Worm (Caenorhabditis elegans) whole organism, L4 larva: ENCODE results near the gene zmp-4.
"Not testable (repeated sequence)": the region's sequence is repeated elsewhere in the genome, so short reads cannot be mapped to it uniquely, and the experiment has no call there.

ENCODE experiments used
- D1046.2 ChIP-seq: fragments of 200-800 bp; sonication (Bioruptor generic); IDR thresholded peaks from 2 replicates; pipeline ENCODE4 v1.3.6; 2022; ENCODE audit warnings: missing genetic modification characterization, missing compliant biosample characterization
- F10B5.3 ChIP-seq: sonication (generic microtip); optimal IDR thresholded peaks from 2 replicates; lab custom pipeline; 2016; ENCODE audit warnings: mild to moderate bottlenecking, missing genetic modification characterization, missing compliant biosample characterization
- F26F4.8 ChIP-seq: fragments of 200-800 bp; sonication (Bioruptor generic); conservative IDR thresholded peaks from 2 replicates; pipeline ENCODE4 v1.3.6; 2022; ENCODE audit warnings: missing genetic modification characterization, missing compliant biosample characterization
- F37D6.2 ChIP-seq: sonication (generic microtip); optimal IDR thresholded peaks from 2 replicates; lab custom pipeline; 2016; ENCODE audit warnings: mild to moderate bottlenecking, missing genetic modification characterization, missing compliant biosample characterization
- Y75B8A.6 ChIP-seq: fragments of 200-800 bp; sonication (Bioruptor generic); IDR thresholded peaks from 2 replicates; pipeline ENCODE4 v1.3.6; 2022; ENCODE audit warnings: missing genetic modification reagents, missing genetic modification characterization, missing compliant biosample characterization
- ZK337.2 ChIP-seq: fragments of 200-800 bp; sonication (Bioruptor generic); IDR thresholded peaks from 2 replicates; pipeline ENCODE4 v1.3.6; 2022; ENCODE audit warnings: missing genetic modification reagents, missing genetic modification characterization, missing compliant biosample characterization
- ZK546.5 ChIP-seq, 2 experiments: sonication (generic microtip); optimal IDR thresholded peaks; 2 replicates each; lab custom pipeline; 2017; ENCODE audit warnings: missing biosample characterization in 2 of 2, missing genetic modification characterization in 2 of 2
- aly-2 ChIP-seq: sonication (generic microtip); optimal IDR thresholded peaks from 2 replicates; lab custom pipeline; 2018; ENCODE audit warnings: missing biosample characterization, missing genetic modification characterization
- attf-4 ChIP-seq: sonication (generic microtip); optimal IDR thresholded peaks from 3 replicates; lab custom pipeline; 2017; ENCODE audit warnings: missing biosample characterization, missing genetic modification characterization
- ceh-32 ChIP-seq: sonication (generic microtip); optimal IDR thresholded peaks from 2 replicates; lab custom pipeline; 2016; ENCODE audit warnings: mild to moderate bottlenecking, missing genetic modification characterization, missing compliant biosample characterization; ENCODE audit not compliant: poor library complexity
- ceh-62 ChIP-seq: sonication (generic microtip); optimal IDR thresholded peaks from 2 replicates; lab custom pipeline; 2017; ENCODE audit warnings: missing biosample characterization, missing genetic modification characterization
- ceh-82 ChIP-seq: sonication (generic microtip); optimal IDR thresholded peaks from 2 replicates; lab custom pipeline; 2017; ENCODE audit warnings: missing biosample characterization, missing genetic modification characterization
- daf-16 ChIP-seq, 3 experiments: sonication (generic microtip); optimal IDR thresholded peaks; 2 replicates each; lab custom pipeline; 2016 to 2017; ENCODE audit warnings: missing genetic modification characterization in 3 of 3, missing genetic modification reagents in 3 of 3, mild to moderate bottlenecking in 2 of 3, missing compliant biosample characterization in 2 of 3, missing biosample characterization in 1 of 3, moderate library complexity in 1 of 3
- dmd-6 ChIP-seq: fragments of 200-800 bp; sonication (Bioruptor generic); IDR thresholded peaks from 2 replicates; pipeline ENCODE4 v1.3.6; 2022; ENCODE audit warnings: missing genetic modification reagents, missing genetic modification characterization, missing compliant biosample characterization
- dmd-8 ChIP-seq: fragments of 200-800 bp; sonication (Bioruptor generic); IDR thresholded peaks from 2 replicates; pipeline ENCODE4 v1.3.6; 2022; ENCODE audit warnings: missing genetic modification characterization, missing compliant biosample characterization
- dpl-1 ChIP-seq: fragments of 150-350 bp; optimal IDR thresholded peaks from 2 replicates; lab custom pipeline; 2014; ENCODE audit warnings: missing biosample characterization, missing genetic modification reagents, missing genetic modification characterization
- dve-1 ChIP-seq: sonication (generic microtip); optimal IDR thresholded peaks from 2 replicates; lab custom pipeline; 2017; ENCODE audit warnings: antibody characterized with exemption, mild to moderate bottlenecking, missing genetic modification characterization, missing compliant biosample characterization; ENCODE audit not compliant: insufficient read depth
- egl-43 ChIP-seq: fragments of 200-800 bp; sonication (Bioruptor generic); IDR thresholded peaks from 2 replicates; pipeline ENCODE4 v1.3.6; 2022; ENCODE audit warnings: missing genetic modification reagents, missing genetic modification characterization, missing compliant biosample characterization
- hlh-11 ChIP-seq: fragments of 200-800 bp; sonication (Bioruptor generic); optimal IDR thresholded peaks from 2 replicates; lab custom pipeline; 2018; ENCODE audit warnings: mild to moderate bottlenecking, missing genetic modification characterization, missing compliant biosample characterization
- jun-1 ChIP-seq: fragments of 150-350 bp; optimal IDR thresholded peaks from 2 replicates; lab custom pipeline; 2014; ENCODE audit warnings: missing biosample characterization, missing genetic modification reagents, missing genetic modification characterization
- lin-1 ChIP-seq: fragments of 200-800 bp; sonication (Bioruptor generic); IDR thresholded peaks from 2 replicates; pipeline ENCODE4 v1.3.6; 2022; ENCODE audit warnings: missing genetic modification reagents, missing genetic modification characterization, missing compliant biosample characterization
- lin-29 ChIP-seq: fragments of 200-800 bp; sonication (Bioruptor generic); IDR thresholded peaks from 2 replicates; pipeline ENCODE4 v1.3.6; 2022; ENCODE audit warnings: missing genetic modification reagents, missing genetic modification characterization, missing compliant biosample characterization
- lin-39 ChIP-seq: fragments of 150-350 bp; optimal IDR thresholded peaks from 2 replicates; lab custom pipeline; 2014; ENCODE audit warnings: missing biosample characterization, missing genetic modification reagents, missing genetic modification characterization
- madf-5 ChIP-seq, 2 experiments: fragments of 200-800 bp; sonication (Bioruptor generic); IDR thresholded peaks; 2 replicates each; pipeline ENCODE4 v1.3.6; 2022; ENCODE audit warnings: missing compliant biosample characterization in 2 of 2, missing genetic modification characterization in 2 of 2
- mdl-1 ChIP-seq, 2 experiments: fragments of 150-350 bp in 1 of 2; sonication (generic microtip) in 1 of 2; optimal IDR thresholded peaks; 2 replicates each; lab custom pipeline; 2014 to 2017; ENCODE audit warnings: missing biosample characterization in 2 of 2, missing genetic modification characterization in 2 of 2
- mdt-29 ChIP-seq: fragments of 200-800 bp; sonication (Bioruptor generic); IDR thresholded peaks from 2 replicates; pipeline ENCODE4 v1.3.6; 2022; ENCODE audit warnings: missing genetic modification reagents, missing genetic modification characterization, missing compliant biosample characterization
- mep-1 ChIP-seq: fragments of 150-350 bp; sonication (generic microtip); optimal IDR thresholded peaks from 3 replicates; lab custom pipeline; 2014; ENCODE audit warnings: missing biosample characterization, missing genetic modification characterization
- mxl-3 ChIP-seq: fragments of 200-800 bp; sonication (Bioruptor generic); optimal IDR thresholded peaks from 2 replicates; lab custom pipeline; 2018; ENCODE audit warnings: mild to moderate bottlenecking, missing genetic modification characterization, missing compliant biosample characterization
- nhr-10 ChIP-seq: fragments of 150-350 bp; optimal IDR thresholded peaks from 2 replicates; lab custom pipeline; 2014; ENCODE audit warnings: missing biosample characterization, missing genetic modification characterization
- nhr-11 ChIP-seq: fragments of 150-350 bp; optimal IDR thresholded peaks from 2 replicates; lab custom pipeline; 2014; ENCODE audit warnings: missing biosample characterization, missing genetic modification characterization
- nhr-237 ChIP-seq: sonication (generic microtip); optimal IDR thresholded peaks from 2 replicates; lab custom pipeline; 2017; ENCODE audit warnings: missing biosample characterization, missing genetic modification characterization
- nhr-25 ChIP-seq: sonication (generic microtip); optimal IDR thresholded peaks from 2 replicates; lab custom pipeline; 2017; ENCODE audit warnings: missing genetic modification characterization, mild to moderate bottlenecking, missing compliant biosample characterization, antibody characterized with exemption, moderate library complexity, borderline replicate concordance; ENCODE audit not compliant: insufficient read depth
- nhr-28 ChIP-seq: fragments of 150-350 bp; optimal IDR thresholded peaks from 2 replicates; lab custom pipeline; 2014; ENCODE audit warnings: missing biosample characterization, missing genetic modification characterization
- nhr-42 ChIP-seq: fragments of 200-800 bp; sonication (Bioruptor generic); IDR thresholded peaks from 2 replicates; pipeline ENCODE4 v1.3.6; 2022; ENCODE audit warnings: missing genetic modification characterization, missing compliant biosample characterization
- nhr-48 ChIP-seq: sonication (generic microtip); optimal IDR thresholded peaks from 2 replicates; lab custom pipeline; 2016; ENCODE audit warnings: mild to moderate bottlenecking, missing genetic modification characterization, missing compliant biosample characterization
- nhr-76 ChIP-seq: fragments of 150-350 bp; optimal IDR thresholded peaks from 2 replicates; lab custom pipeline; 2014; ENCODE audit warnings: missing biosample characterization, missing genetic modification characterization
- nhr-77 ChIP-seq: fragments of 150-350 bp; optimal IDR thresholded peaks from 2 replicates; lab custom pipeline; 2014; ENCODE audit warnings: missing biosample characterization, missing genetic modification characterization
- pqm-1 ChIP-seq: sonication (generic microtip); optimal IDR thresholded peaks from 2 replicates; lab custom pipeline; 2017; ENCODE audit warnings: missing biosample characterization, missing genetic modification characterization
- rbr-2 ChIP-seq: sonication (generic microtip); optimal IDR thresholded peaks from 2 replicates; lab custom pipeline; 2016; ENCODE audit warnings: missing genotype, missing genetic modification characterization, missing compliant biosample characterization
- saeg-2 ChIP-seq: fragments of 200-800 bp; sonication (Bioruptor generic); IDR thresholded peaks from 2 replicates; pipeline ENCODE4 v1.3.6; 2022; ENCODE audit warnings: missing genetic modification reagents, missing genetic modification characterization, missing compliant biosample characterization
- snpc-4 ChIP-seq: fragments of 150-350 bp; optimal IDR thresholded peaks from 2 replicates; lab custom pipeline; 2014; ENCODE audit warnings: missing biosample characterization, missing genetic modification characterization
- spr-1 ChIP-seq: sonication (generic microtip); optimal IDR thresholded peaks from 2 replicates; lab custom pipeline; 2016; ENCODE audit warnings: mild to moderate bottlenecking, missing genetic modification characterization, missing compliant biosample characterization
- spr-3 ChIP-seq: fragments of 200-800 bp; sonication (Bioruptor generic); optimal IDR thresholded peaks from 2 replicates; lab custom pipeline; 2018; ENCODE audit warnings: mild to moderate bottlenecking, missing genetic modification characterization, missing compliant biosample characterization
- unc-130 ChIP-seq: sonication (generic microtip); optimal IDR thresholded peaks from 2 replicates; lab custom pipeline; 2016; ENCODE audit warnings: missing genetic modification reagents, missing genetic modification characterization, missing compliant biosample characterization
- unc-62 ChIP-seq, 3 experiments: fragments of 150-350 bp in 1 of 3; sonication (generic microtip); optimal IDR thresholded peaks in 2 of 3; peaks in 1 of 3; 1 replicate in 1 of 3; 2 replicates in 2 of 3; lab custom pipeline; 2014 to 2017; ENCODE audit warnings: missing biosample characterization in 3 of 3, missing genetic modification characterization in 3 of 3, missing genetic modification reagents in 3 of 3, missing genotype in 1 of 3
- zfp-2 ChIP-seq: sonication (generic microtip); optimal IDR thresholded peaks from 2 replicates; lab custom pipeline; 2016; ENCODE audit warnings: mild to moderate bottlenecking, missing genetic modification characterization, missing compliant biosample characterization
- zfp-3 ChIP-seq: fragments of 200-800 bp; sonication (Bioruptor generic); conservative IDR thresholded peaks from 2 replicates; pipeline ENCODE4 v1.3.6; 2022; ENCODE audit warnings: missing genetic modification reagents, missing genetic modification characterization, missing compliant biosample characterization
- ztf-11 ChIP-seq: fragments of 150-350 bp; optimal IDR thresholded peaks from 2 replicates; lab custom pipeline; 2014; ENCODE audit warnings: missing biosample characterization, missing genetic modification characterization
- ztf-7 ChIP-seq: fragments of 150-350 bp; optimal IDR thresholded peaks from 2 replicates; lab custom pipeline; 2014; ENCODE audit warnings: missing biosample characterization, missing genetic modification characterization

The zmp-4 gene

ce11 chrV:14876724-14877123, 44.7 kb downstream of the zmp-4 start, which contains the start of gene ZC412.10:
Gene ZC412.10, minus strand, starts transcription at chrV:14876824.
- not testable (repeated sequence) for TF ChIP-seq ceh-82 (tag; lab: Kevin White, UChicago); rbr-2 (tag; lab: Kevin White, UChicago); mdt-29 (GFP tag; lab: Robert Waterston, UW)
- TF ChIP-seq, all 104 proteins: peak for 0; not testable (repeated sequence) for 104

- no peak for TF ChIP-seq nhr-77
- TF ChIP-seq nhr-25 (tag; lab: Kevin White, UChicago), result no peak
- TF ChIP-seq egl-43, result peak; percentile 77
- peak in 1 of 2 experiments; percentile 42 for TF ChIP-seq daf-16 (GFP tag; optimal IDR thresholded peaks at IDR 0.05; lab: Kevin White, UChicago)
- no peak for TF ChIP-seq daf-16 (tag; optimal IDR thresholded peaks at IDR 0.05; lab: Kevin White, UChicago)
- no peak for TF ChIP-seq ceh-32 (tag; lab: Kevin White, UChicago)
- no peak for TF ChIP-seq pqm-1 (tag; lab: Kevin White, UChicago)
- no peak for TF ChIP-seq unc-62 (GFP tag; optimal IDR thresholded peaks at IDR 0.05 in 1 of 2; lab: Kevin White, UChicago)
- TF ChIP-seq unc-62 (tag; optimal IDR thresholded peaks at IDR 0.05; lab: Kevin White, UChicago), result no peak
- TF ChIP-seq nhr-237 (tag; lab: Kevin White, UChicago), result no peak
- TF ChIP-seq Y75B8A.6 (GFP tag; lab: Robert Waterston, UW), result no peak
- TF ChIP-seq zfp-2 (tag; lab: Kevin White, UChicago), result no peak
- no peak for TF ChIP-seq lin-1
- TF ChIP-seq rbr-2 (tag; lab: Kevin White, UChicago), result peak; percentile 35
- no peak for TF ChIP-seq aly-2 (tag; lab: Kevin White, UChicago)
- TF ChIP-seq nhr-10 (tag; lab: Kevin White, UChicago), result no peak
- TF ChIP-seq spr-1 (tag; lab: Kevin White, UChicago), result no peak
- TF ChIP-seq nhr-48 (tag; lab: Kevin White, UChicago), result no peak
- no peak for TF ChIP-seq F37D6.2 (tag; lab: Kevin White, UChicago)
- no peak for TF ChIP-seq spr-3
- no peak for TF ChIP-seq mep-1 (tag; lab: Kevin White, UChicago)
- peak; percentile 38 for TF ChIP-seq dmd-6 (GFP tag; lab: Robert Waterston, UW)
- peak; percentile 1 for TF ChIP-seq F10B5.3 (tag; lab: Kevin White, UChicago)
- TF ChIP-seq snpc-4 (tag; lab: Kevin White, UChicago), result peak; percentile 91
- TF ChIP-seq nhr-42 (GFP tag; lab: Robert Waterston, UW), result 0 out of 2 replicates have a peak, but pooled peaks have one; percentile 14
- no peak for TF ChIP-seq nhr-76 (tag; lab: Kevin White, UChicago)
- TF ChIP-seq mxl-3 (GFP tag; lab: Kevin White, UChicago), result peak; percentile 36
- TF ChIP-seq ZK546.5 (tag; optimal IDR thresholded peaks at IDR 0.05; lab: Kevin White, UChicago), result no peak
- no peak for TF ChIP-seq lin-39
- no peak for TF ChIP-seq nhr-11
- no peak for TF ChIP-seq ztf-11 (tag; lab: Kevin White, UChicago)
- TF ChIP-seq dmd-8 (GFP tag; lab: Robert Waterston, UW), result peak; percentile 49; the same call in 1 of the 2 replicates
- no peak for TF ChIP-seq ceh-62 (tag; lab: Kevin White, UChicago)
- peak; percentile 63; the same call in 1 of the 2 replicates for TF ChIP-seq ZK337.2
- no peak for TF ChIP-seq mdl-1 (tag; optimal IDR thresholded peaks at IDR 0.05; lab: Kevin White, UChicago)
- peak; percentile 30 for TF ChIP-seq nhr-28 (tag; lab: Kevin White, UChicago)
- TF ChIP-seq saeg-2, result no peak
- no peak for TF ChIP-seq zfp-3
- TF ChIP-seq dve-1 (tag; lab: Kevin White, UChicago), result no peak
- TF ChIP-seq dpl-1, result no peak
- TF ChIP-seq unc-130 (GFP tag; lab: Kevin White, UChicago), result no peak
- TF ChIP-seq jun-1 (tag; lab: Kevin White, UChicago), result no peak
- no peak for TF ChIP-seq lin-29
- peak; percentile 46 for TF ChIP-seq hlh-11 (tag; lab: Kevin White, UChicago)
- no peak for TF ChIP-seq madf-5 (GFP tag; IDR thresholded peaks at IDR 0.05; lab: Robert Waterston, UW)
- no peak for TF ChIP-seq ztf-7
- TF ChIP-seq D1046.2 (GFP tag; lab: Robert Waterston, UW), result no peak
- TF ChIP-seq attf-4 (tag; lab: Kevin White, UChicago), result no peak
- no peak for TF ChIP-seq F26F4.8 (GFP tag; lab: Robert Waterston, UW)
These were observed 45.2 kb downstream of the zmp-4 start for ce11 chrV:14876257-14876656.
